Fruit fly (Drosophila melanogaster) whole organism, wandering third instar larva: ENCODE results near the gene Flacc.

Experiments
- Abd-B ChIP-seq: fragments of >200 bp; optimal IDR thresholded peaks from 2 replicates; lab custom pipeline; 2017; ENCODE audit warnings: missing biosample characterization, missing genetic modification characterization
- CG32264 ChIP-seq: fragments of 200-800 bp; sonication (Bioruptor generic); optimal IDR thresholded peaks from 2 replicates; lab custom pipeline; 2016; ENCODE audit warnings: missing biosample characterization, missing genetic modification characterization
- Dfd ChIP-seq: fragments of >200 bp; optimal IDR thresholded peaks from 2 replicates; lab custom pipeline; 2017; ENCODE audit warnings: missing biosample characterization, missing genetic modification characterization
- Dif ChIP-seq: fragments of 200-275, 200-300 bp; sonication (Bioruptor generic); optimal IDR thresholded peaks from 2 replicates; lab custom pipeline; 2018; ENCODE audit warnings: missing biosample characterization, missing genetic modification characterization; ENCODE audit not compliant: partially characterized antibody
- GATAd ChIP-seq: sonication (Bioruptor generic); optimal IDR thresholded peaks from 2 replicates; lab custom pipeline; 2016; ENCODE audit warnings: missing biosample characterization, missing genetic modification characterization
- HLH106 ChIP-seq: fragments of 200-800 bp; optimal IDR thresholded peaks from 3 replicates; lab custom pipeline; 2019; ENCODE audit warnings: missing biosample characterization, mild to moderate bottlenecking, missing genetic modification characterization, moderate library complexity
- Hnf4 ChIP-seq: fragments of 200-800 bp; sonication (Bioruptor generic); optimal IDR thresholded peaks from 2 replicates; lab custom pipeline; 2016; ENCODE audit warnings: missing biosample characterization, mild to moderate bottlenecking, missing genetic modification characterization
- Hr78 ChIP-seq: fragments of >200 bp; optimal IDR thresholded peaks from 2 replicates; lab custom pipeline; 2017; ENCODE audit warnings: missing biosample characterization, missing genetic modification characterization
- Hr83 ChIP-seq: fragments of 200-300 bp; sonication (Bioruptor generic); optimal IDR thresholded peaks from 2 replicates; lab custom pipeline; 2016; ENCODE audit warnings: missing biosample characterization, mild to moderate bottlenecking, missing genetic modification characterization, moderate library complexity; ENCODE audit not compliant: poor library complexity, severe bottlenecking
- N ChIP-seq: fragments of >200 bp; optimal IDR thresholded peaks from 2 replicates; lab custom pipeline; 2018; ENCODE audit warnings: missing biosample characterization, missing external identifiers, missing genetic modification characterization
- OdsH ChIP-seq: fragments of 200-800 bp; sonication (Bioruptor generic); optimal IDR thresholded peaks from 2 replicates; lab custom pipeline; 2016; ENCODE audit warnings: missing biosample characterization, mild to moderate bottlenecking, missing genetic modification characterization
- Rel ChIP-seq, 2 experiments: fragments of 200-800 bp; sonication (Bioruptor generic) in 1 of 2; optimal IDR thresholded peaks; 2 replicates in 1 of 2; 3 replicates in 1 of 2; lab custom pipeline; 2016 to 2019; ENCODE audit warnings: mild to moderate bottlenecking in 2 of 2, missing biosample characterization in 2 of 2, missing genetic modification characterization in 2 of 2, moderate library complexity in 1 of 2
- Sp1 ChIP-seq: fragments of 200-800 bp; sonication (Bioruptor generic); optimal IDR thresholded peaks from 3 replicates; lab custom pipeline; 2019; ENCODE audit warnings: missing biosample characterization, mild to moderate bottlenecking, missing genetic modification characterization, moderate library complexity
- Vsx2 ChIP-seq: fragments of 200-300, 225-300 bp; sonication (Bioruptor generic); optimal IDR thresholded peaks from 2 replicates; lab custom pipeline; 2018; ENCODE audit warnings: missing biosample characterization, missing genetic modification characterization; ENCODE audit not compliant: partially characterized antibody
- br ChIP-seq: fragments of 200-800 bp; sonication (Bioruptor generic); optimal IDR thresholded peaks from 2 replicates; lab custom pipeline; 2016; ENCODE audit warnings: missing biosample characterization, missing genetic modification characterization
- dl ChIP-seq, 2 experiments: fragments of 175-275, 200-275 bp in 1 of 2; fragments of 200-275 bp in 1 of 2; sonication (Bioruptor generic); optimal IDR thresholded peaks; lab custom pipeline; 2018; ENCODE audit warnings: mild to moderate bottlenecking in 2 of 2, missing biosample characterization in 2 of 2, missing genetic modification characterization in 2 of 2, moderate library complexity in 2 of 2; ENCODE audit not compliant: partially characterized antibody in 2 of 2, insufficient read depth in 1 of 2
- dmrt93B ChIP-seq: fragments of 200-800 bp; sonication (Bioruptor generic); optimal IDR thresholded peaks from 2 replicates; lab custom pipeline; 2018; ENCODE audit warnings: missing biosample characterization, mild to moderate bottlenecking, missing genetic modification characterization
- dsf ChIP-seq: sonication (Bioruptor generic); optimal IDR thresholded peaks from 2 replicates; lab custom pipeline; 2016; ENCODE audit warnings: missing biosample characterization, missing genetic modification characterization, borderline replicate concordance
- foxo ChIP-seq, 2 experiments: fragments of 200-800 bp; sonication (Bioruptor generic); optimal IDR thresholded peaks; 2 replicates in 1 of 2; 3 replicates in 1 of 2; lab custom pipeline; 2016 to 2017; ENCODE audit warnings: missing biosample characterization in 2 of 2, missing genetic modification characterization in 2 of 2
- fru ChIP-seq: fragments of 200-800 bp; sonication (Bioruptor generic); optimal IDR thresholded peaks from 3 replicates; lab custom pipeline; 2016; ENCODE audit warnings: missing biosample characterization, mild to moderate bottlenecking, missing genetic modification characterization
- h ChIP-seq: fragments of 200-800 bp; sonication (Bioruptor generic); optimal IDR thresholded peaks from 3 replicates; lab custom pipeline; 2016; ENCODE audit warnings: missing biosample characterization, mild to moderate bottlenecking, missing genetic modification characterization
- lola ChIP-seq: fragments of >200 bp; optimal IDR thresholded peaks from 2 replicates; lab custom pipeline; 2017; ENCODE audit warnings: missing biosample characterization, missing genetic modification characterization
- pan ChIP-seq: fragments of >200 bp; optimal IDR thresholded peaks from 2 replicates; lab custom pipeline; 2017
- psq ChIP-seq: fragments of 200-800 bp; sonication (Bioruptor generic); optimal IDR thresholded peaks from 3 replicates; lab custom pipeline; 2017; ENCODE audit warnings: missing biosample characterization, mild to moderate bottlenecking, missing genetic modification characterization, moderate library complexity
- sv ChIP-seq: fragments of 200-800 bp; sonication (Bioruptor generic); optimal IDR thresholded peaks from 3 replicates; lab custom pipeline; 2016; ENCODE audit warnings: missing biosample characterization, missing genetic modification characterization
- tai ChIP-seq: sonication (Bioruptor generic); optimal IDR thresholded peaks from 2 replicates; lab custom pipeline; 2016; ENCODE audit warnings: missing biosample characterization, missing genetic modification characterization
- woc ChIP-seq: sonication (Bioruptor generic); optimal IDR thresholded peaks from 2 replicates; lab custom pipeline; 2016; ENCODE audit warnings: missing biosample characterization, mild to moderate bottlenecking, missing genetic modification characterization

The Flacc gene

DNA sequence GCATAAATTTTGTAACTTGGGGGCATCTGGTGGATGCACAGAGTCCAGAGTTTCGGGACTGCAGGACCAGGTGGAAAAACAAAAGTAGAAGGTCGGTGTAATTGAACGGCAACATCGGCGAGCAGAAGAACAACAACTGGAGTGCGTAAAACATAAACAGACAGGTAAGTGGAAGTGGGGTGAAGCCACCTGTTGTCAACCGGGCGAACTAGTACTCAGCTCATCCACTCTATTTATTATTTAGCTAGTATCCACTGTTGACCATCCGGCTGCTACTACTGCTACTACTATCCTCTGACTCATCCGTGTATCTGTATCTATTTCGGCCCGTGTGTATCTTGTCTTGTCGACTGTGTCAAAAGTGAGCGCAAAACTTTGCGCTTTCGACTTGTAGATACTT, 43.2 kb upstream of the Flacc start:
- no peak for TF ChIP-seq Hr83 (GFP tag; lab: Kevin White, UChicago)

DNA sequence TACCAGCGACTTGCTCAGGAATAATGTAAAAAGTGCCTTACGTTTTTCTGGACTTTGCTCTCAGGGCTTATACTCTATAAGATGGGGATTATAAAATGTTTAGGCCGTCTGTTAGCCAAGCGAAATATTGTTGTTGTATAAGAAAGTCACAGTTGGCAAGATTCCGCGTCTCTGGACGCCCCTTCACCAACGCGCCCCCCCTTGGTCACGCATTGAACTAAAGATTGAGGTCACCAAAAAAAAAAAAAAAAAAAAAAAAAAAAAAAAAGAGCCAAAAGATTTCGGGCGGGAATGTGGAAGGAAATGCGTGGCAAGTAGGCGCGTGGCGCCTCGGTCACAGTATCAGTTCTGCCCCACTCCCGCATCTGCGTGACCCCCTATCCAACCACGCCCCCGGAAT, 41.4 kb upstream of the Flacc start:
- TF ChIP-seq psq (GFP tag; lab: Kevin White, UChicago) (no peak), tai (GFP tag; lab: Kevin White, UChicago) (no peak), h (no peak), sv (no peak), Dfd (GFP tag; lab: Kevin White, UChicago) (no peak), Hr78 (GFP tag; lab: Kevin White, UChicago) (no peak), foxo (GFP tag; optimal IDR thresholded peaks at IDR 0.05; lab: Kevin White, UChicago) (no peak), HLH106 (tag; lab: Kevin White, UChicago) (no peak), Vsx2 (GFP tag; lab: Kevin White, UChicago) (no peak)

DNA sequence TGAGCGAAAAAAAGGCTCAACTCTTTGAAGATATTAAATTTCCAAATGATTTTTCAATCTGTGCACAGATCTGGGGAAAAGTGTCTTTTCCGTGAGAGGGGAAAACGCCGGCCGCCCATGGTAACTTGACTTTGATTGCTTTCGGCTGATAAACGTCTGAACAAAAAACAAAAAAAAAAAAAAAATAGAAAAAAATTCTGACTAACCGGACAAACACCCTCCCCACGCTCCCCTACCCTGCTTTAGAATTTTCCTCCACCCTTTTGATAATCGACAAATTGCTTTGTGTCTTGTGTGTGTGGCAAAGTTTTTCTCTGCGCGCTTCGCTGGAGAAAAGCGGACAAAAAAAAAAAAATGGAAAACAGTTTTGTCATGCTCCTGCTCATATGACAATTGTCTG, 40.0 kb upstream of the Flacc start:
- TF ChIP-seq GATAd (GFP tag; lab: Kevin White, UChicago) (no peak), foxo (GFP tag; optimal IDR thresholded peaks at IDR 0.05; lab: Kevin White, UChicago) (no peak), lola (GFP tag; lab: Kevin White, UChicago) (no peak), woc (GFP tag; lab: Kevin White, UChicago) (no peak), Sp1 (GFP tag; lab: Kevin White, UChicago) (no peak), CG32264 (no peak), br (GFP tag; lab: Kevin White, UChicago) (no peak), dsf (no peak), Dfd (GFP tag; lab: Kevin White, UChicago) (no peak), Hr78 (GFP tag; lab: Kevin White, UChicago) (no peak), Abd-B (no peak), dl (GFP tag; optimal IDR thresholded peaks at IDR 0.05; lab: Kevin White, UChicago; ENCODE audit: insufficient read depth in 1 of 2, partially characterized antibody in 2 of 2) (no peak), fru (GFP tag; lab: Kevin White, UChicago) (no peak), Rel (GFP tag; optimal IDR thresholded peaks at IDR 0.05; lab: Kevin White, UChicago) (no peak), Rel (tag; optimal IDR thresholded peaks at IDR 0.05; lab: Kevin White, UChicago) (no peak), dmrt93B (GFP tag; lab: Kevin White, UChicago) (no peak)
- TF ChIP-seq, all 38 proteins: peak for 0

DNA sequence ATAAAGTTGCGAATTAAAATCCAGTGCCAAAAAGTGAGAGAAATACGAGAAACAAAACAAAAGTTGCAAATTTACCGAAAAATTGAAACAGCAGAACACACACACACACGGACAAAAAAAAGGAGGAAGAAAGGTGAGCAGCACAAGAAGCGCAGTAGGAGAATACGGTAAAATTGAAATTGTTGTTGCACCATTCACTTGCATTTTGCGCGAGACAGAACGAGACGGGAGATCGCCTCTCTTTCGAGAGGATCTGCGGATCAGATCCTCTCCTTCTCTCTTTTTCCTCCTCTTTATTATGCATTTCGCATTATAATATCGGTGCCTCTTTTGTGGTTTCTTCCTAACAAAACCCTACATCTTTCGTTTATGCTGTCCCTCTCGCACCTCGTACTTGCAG, 37.4 kb upstream of the Flacc start:
- TF ChIP-seq psq (GFP tag; lab: Kevin White, UChicago) (peak; percentile 82), lola (GFP tag; lab: Kevin White, UChicago) (no peak)

DNA sequence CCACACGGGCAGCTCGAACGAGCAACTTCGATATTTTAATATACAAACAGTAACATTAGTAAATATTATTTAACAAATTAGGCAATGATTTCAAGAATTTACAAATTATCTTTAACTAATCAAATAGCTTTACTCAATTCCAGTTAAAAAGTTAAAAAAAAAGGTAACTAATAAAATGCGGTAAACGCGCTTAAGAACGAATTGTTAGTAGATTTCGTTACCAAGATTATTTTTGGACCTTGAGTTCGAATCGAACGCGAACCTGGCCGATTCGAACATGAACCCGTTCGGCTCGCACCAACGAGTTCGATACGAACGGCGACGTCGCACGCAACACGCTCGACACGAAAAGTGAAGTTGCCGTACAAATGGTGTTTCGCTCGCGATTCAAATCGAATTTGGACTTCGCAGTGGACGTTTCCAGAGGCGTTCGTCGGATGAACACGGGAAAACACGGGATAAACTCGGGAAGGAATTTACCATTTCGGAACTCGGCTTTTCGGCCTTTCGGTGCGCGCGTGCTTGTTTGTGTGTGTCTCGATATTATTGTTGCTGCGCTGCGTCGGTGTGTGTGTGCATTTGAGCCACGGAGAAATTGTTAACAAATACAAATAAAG, 36.6 kb upstream of the Flacc start, which contains the start of gene CG43759:
Gene CG43759, plus strand, starts transcription at position 390 of the 617 bp plus-strand sequence.
- peak; percentile 4 for TF ChIP-seq Hr83 (GFP tag; lab: Kevin White, UChicago)
- TF ChIP-seq Hnf4 (GFP tag; lab: Kevin White, UChicago) = peak; percentile 22
- no peak for TF ChIP-seq N (GFP tag; lab: Kevin White, UChicago)
- peak; percentile 27 for TF ChIP-seq Dif
- TF ChIP-seq GATAd (GFP tag; lab: Kevin White, UChicago) = no peak
- no peak for TF ChIP-seq HLH106 (tag; lab: Kevin White, UChicago)
- TF ChIP-seq Rel (GFP tag; optimal IDR thresholded peaks at IDR 0.05; lab: Kevin White, UChicago) = no peak
- TF ChIP-seq Rel (tag; optimal IDR thresholded peaks at IDR 0.05; lab: Kevin White, UChicago) = peak; percentile 23
- TF ChIP-seq woc (GFP tag; lab: Kevin White, UChicago) = peak; percentile 23
- peak; percentile 29 for TF ChIP-seq tai (GFP tag; lab: Kevin White, UChicago)

DNA sequence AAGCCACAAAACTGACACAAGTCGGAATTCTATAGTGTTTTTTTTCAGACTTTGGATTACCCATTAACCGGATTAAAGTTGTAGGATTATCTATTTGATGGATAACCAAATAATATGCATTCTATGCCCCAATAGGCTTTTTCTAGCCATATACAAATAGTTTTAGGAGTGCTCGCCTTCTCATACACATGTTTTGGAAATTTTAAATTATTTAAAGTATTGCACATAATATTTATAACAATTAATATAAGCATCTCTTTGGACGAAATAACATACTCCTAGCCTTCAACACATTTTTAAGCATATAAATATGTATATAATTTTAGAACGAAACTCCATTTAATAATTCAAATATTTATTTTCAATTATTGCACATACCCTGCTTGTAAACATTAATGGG, 36.0 kb upstream of the Flacc start:
- TF ChIP-seq dmrt93B (GFP tag; lab: Kevin White, UChicago) = peak; percentile 37
- no peak for TF ChIP-seq Abd-B
- TF ChIP-seq pan (lab: Kevin White, UChicago) = peak; percentile 43
- peak; percentile 1 for TF ChIP-seq OdsH (GFP tag; lab: Kevin White, UChicago)
- TF ChIP-seq Sp1 (GFP tag; lab: Kevin White, UChicago) = peak; percentile 58
- TF ChIP-seq sv = no peak
- peak; percentile 48 for TF ChIP-seq HLH106 (tag; lab: Kevin White, UChicago)
- peak in 1 of 2 experiments; percentile 20 for TF ChIP-seq foxo (GFP tag; optimal IDR thresholded peaks at IDR 0.05; lab: Kevin White, UChicago)
